Fruit fly (Drosophila melanogaster) whole organism, embryonic: ENCODE results near the gene fit.
A peak's percentile ranks its signal among the peaks of the same experiment; 100 is the strongest.

Experiments
- CG1024 ChIP-seq: fragments of 200-800 bp; sonication (Bioruptor generic); IDR thresholded peaks from 2 replicates; pipeline ENCODE4 v1.3.6; 2022; ENCODE audit warnings: missing biosample characterization, missing genetic modification characterization
- CG11696 ChIP-seq: fragments of 200-800 bp; sonication (Bioruptor generic); IDR thresholded peaks from 2 replicates; pipeline ENCODE4 v1.3.6; 2022; ENCODE audit warnings: missing biosample characterization, missing genetic modification characterization
- CG11723 ChIP-seq: fragments of 200-800 bp; sonication (Bioruptor generic); optimal IDR thresholded peaks from 2 replicates; lab custom pipeline; 2017; ENCODE audit warnings: missing biosample characterization, mild to moderate bottlenecking, missing genetic modification characterization
- CG12769 ChIP-seq: fragments of 200-800 bp; sonication (Bioruptor generic); optimal IDR thresholded peaks from 2 replicates; lab custom pipeline; 2019; ENCODE audit warnings: missing biosample characterization, mild to moderate bottlenecking, missing genetic modification characterization, moderate library complexity
- CG14965 ChIP-seq: fragments of 200-800 bp; sonication (Bioruptor generic); optimal IDR thresholded peaks from 2 replicates; lab custom pipeline; 2016; ENCODE audit warnings: missing biosample characterization, missing genetic modification characterization, borderline replicate concordance
- CG15514 ChIP-seq: fragments of 200-800 bp; sonication (Bioruptor generic); optimal IDR thresholded peaks from 3 replicates; lab custom pipeline; 2017; ENCODE audit warnings: missing biosample characterization, missing genetic modification characterization, mild to moderate bottlenecking, moderate library complexity, missing genetic modification reagents
- CG15601 ChIP-seq: fragments of 200-800 bp; sonication (Bioruptor generic); optimal IDR thresholded peaks from 3 replicates; lab custom pipeline; 2019; ENCODE audit warnings: missing biosample characterization, mild to moderate bottlenecking, missing genetic modification characterization, moderate library complexity
- CG17612 ChIP-seq: fragments of 200-800 bp; sonication (Bioruptor generic); IDR thresholded peaks from 2 replicates; pipeline ENCODE4 v1.3.6; 2022; ENCODE audit warnings: missing biosample characterization, missing genetic modification characterization
- CG1832 ChIP-seq: fragments of 200-800 bp; sonication (Bioruptor generic); optimal IDR thresholded peaks from 2 replicates; lab custom pipeline; 2017; ENCODE audit warnings: missing biosample characterization, mild to moderate bottlenecking, missing genetic modification characterization, inconsistent platforms
- CG2199 ChIP-seq: fragments of 200-800 bp; sonication (Bioruptor generic); IDR thresholded peaks from 3 replicates; pipeline ENCODE4 v1.3.6; 2022; ENCODE audit warnings: missing biosample characterization, missing genetic modification characterization
- CG2202 ChIP-seq: fragments of 200-800 bp; sonication (Bioruptor generic); optimal IDR thresholded peaks from 2 replicates; lab custom pipeline; 2018; ENCODE audit warnings: missing biosample characterization, mild to moderate bottlenecking, missing genetic modification characterization
- CG30403 ChIP-seq: fragments of 200-800 bp; sonication (Bioruptor generic); optimal IDR thresholded peaks from 3 replicates; lab custom pipeline; 2016; ENCODE audit warnings: missing biosample characterization, missing genetic modification characterization
- CG3407 ChIP-seq: fragments of 200-800 bp; sonication (Bioruptor generic); optimal IDR thresholded peaks from 2 replicates; lab custom pipeline; 2018; ENCODE audit warnings: missing biosample characterization, mild to moderate bottlenecking, missing genetic modification characterization
- CG34376 ChIP-seq: fragments of 200-800 bp; sonication (Bioruptor generic); optimal IDR thresholded peaks from 2 replicates; lab custom pipeline; 2018; ENCODE audit warnings: missing biosample characterization, mild to moderate bottlenecking, missing genetic modification characterization
- CG3726 ChIP-seq: fragments of 200-800 bp; sonication (Bioruptor generic); IDR thresholded peaks from 3 replicates; pipeline ENCODE4, ENCODE4 v1.3.6; 2022; ENCODE audit warnings: missing biosample characterization, missing genetic modification characterization
- CG7357 ChIP-seq: fragments of 200-800 bp; sonication (Bioruptor generic); IDR thresholded peaks from 3 replicates; pipeline ENCODE4 v1.3.6; 2022; ENCODE audit warnings: missing biosample characterization, missing genetic modification characterization
- CG8281 ChIP-seq: fragments of 200-800 bp; sonication (Bioruptor generic); optimal IDR thresholded peaks from 2 replicates; lab custom pipeline; 2018; ENCODE audit warnings: missing biosample characterization, mild to moderate bottlenecking, missing genetic modification characterization, moderate library complexity
- CG8478 ChIP-seq: fragments of >200 bp; optimal IDR thresholded peaks from 2 replicates; lab custom pipeline; 2018
- CG8765 ChIP-seq: fragments of 200-800 bp; sonication (Bioruptor generic); IDR thresholded peaks from 2 replicates; pipeline ENCODE4 v1.3.6; 2022; ENCODE audit warnings: missing biosample characterization, missing genetic modification characterization
- CG9727 ChIP-seq: fragments of 200-800 bp; sonication (Bioruptor generic); optimal IDR thresholded peaks from 3 replicates; lab custom pipeline; 2017; ENCODE audit warnings: missing biosample characterization, mild to moderate bottlenecking, missing genetic modification characterization
- CHES-1-like ChIP-seq: fragments of 200-800 bp; sonication (Bioruptor generic); optimal IDR thresholded peaks from 2 replicates; lab custom pipeline; 2016; ENCODE audit warnings: missing biosample characterization, missing genetic modification characterization
- D19B ChIP-seq: fragments of 200-800 bp; sonication (Bioruptor generic); optimal IDR thresholded peaks from 2 replicates; lab custom pipeline; 2017; ENCODE audit warnings: missing biosample characterization, mild to moderate bottlenecking, missing genetic modification characterization
- Dek ChIP-seq: fragments of 200-800 bp; sonication (Bioruptor generic); optimal IDR thresholded peaks from 3 replicates; lab custom pipeline; 2019; ENCODE audit warnings: missing biosample characterization, mild to moderate bottlenecking, missing genetic modification characterization, moderate library complexity
- Doc3 ChIP-seq: fragments of 200-800 bp; sonication (Bioruptor generic); IDR thresholded peaks from 3 replicates; pipeline ENCODE4 v1.3.6; 2022; ENCODE audit warnings: missing biosample characterization, missing genetic modification characterization; ENCODE audit not compliant: partially characterized antibody
- Hr51 ChIP-seq, 2 experiments: fragments of 200-800 bp; sonication (Bioruptor generic); optimal IDR thresholded peaks; 2 replicates in 1 of 2; 3 replicates in 1 of 2; lab custom pipeline; 2016 to 2018; ENCODE audit warnings: missing biosample characterization in 2 of 2, missing genetic modification characterization in 2 of 2, mild to moderate bottlenecking in 1 of 2, moderate library complexity in 1 of 2
- Lim3 ChIP-seq: fragments of 200-800 bp; sonication (Bioruptor generic); IDR thresholded peaks from 2 replicates; pipeline ENCODE4 v1.3.6; 2022; ENCODE audit warnings: missing biosample characterization, missing genetic modification characterization
- MTF-1 ChIP-seq: fragments of 200-800 bp; sonication (Bioruptor generic); optimal IDR thresholded peaks from 2 replicates; lab custom pipeline; 2018; ENCODE audit warnings: missing biosample characterization, mild to moderate bottlenecking, missing genetic modification characterization, borderline replicate concordance
- Rx ChIP-seq: fragments of 200-800 bp; sonication (Bioruptor generic); IDR thresholded peaks from 2 replicates; pipeline ENCODE4 v1.3.6; 2022; ENCODE audit warnings: missing biosample characterization, missing genetic modification characterization
- Side ChIP-seq: fragments of 200-800 bp; sonication (Bioruptor generic); optimal IDR thresholded peaks from 2 replicates; lab custom pipeline; 2016; ENCODE audit warnings: missing biosample characterization, missing genetic modification characterization
- Six4 ChIP-seq: fragments of 200-800 bp; sonication (Bioruptor generic); optimal IDR thresholded peaks from 2 replicates; lab custom pipeline; 2016; ENCODE audit warnings: missing biosample characterization, missing genetic modification characterization
- Ssrp ChIP-seq: fragments of 200-800 bp; sonication (Bioruptor generic); optimal IDR thresholded peaks from 2 replicates; lab custom pipeline; 2018; ENCODE audit warnings: missing biosample characterization, mild to moderate bottlenecking, missing genetic modification characterization, moderate library complexity
- Vsx1 ChIP-seq: fragments of 200-800 bp; sonication (Bioruptor generic); optimal IDR thresholded peaks from 2 replicates; lab custom pipeline; 2017; ENCODE audit warnings: missing biosample characterization, mild to moderate bottlenecking, missing genetic modification characterization, missing genetic modification reagents
- YL-1 ChIP-seq: fragments of 200-800 bp; sonication (Bioruptor generic); optimal IDR thresholded peaks from 3 replicates; lab custom pipeline; 2017; ENCODE audit warnings: missing biosample characterization, mild to moderate bottlenecking, missing genetic modification characterization
- ap ChIP-seq: fragments of 200-800 bp; sonication (Bioruptor generic); IDR thresholded peaks from 2 replicates; pipeline ENCODE4 v1.3.6; 2022; ENCODE audit warnings: missing biosample characterization, missing genetic modification characterization
- btn ChIP-seq: fragments of 200-800 bp; sonication (Bioruptor generic); optimal IDR thresholded peaks from 2 replicates; lab custom pipeline; 2016; ENCODE audit warnings: missing biosample characterization, missing genetic modification characterization
- danr ChIP-seq: fragments of 200-800 bp; sonication (Bioruptor generic); IDR thresholded peaks from 2 replicates; pipeline ENCODE4 v1.3.6; 2022; ENCODE audit warnings: missing biosample characterization, missing genetic modification characterization
- fd102C ChIP-seq: fragments of 200-800 bp; sonication (Bioruptor generic); optimal IDR thresholded peaks from 2 replicates; lab custom pipeline; 2018; ENCODE audit warnings: missing biosample characterization, mild to moderate bottlenecking, missing genetic modification characterization, moderate library complexity
- ftz-f1 ChIP-seq: fragments of 200-800 bp; sonication (Bioruptor generic); optimal IDR thresholded peaks from 2 replicates; lab custom pipeline; 2016; ENCODE audit warnings: missing biosample characterization, missing genetic modification characterization
- gsb ChIP-seq: fragments of 200-800 bp; sonication (Bioruptor generic); IDR thresholded peaks from 2 replicates; pipeline ENCODE4 v1.3.6; 2022; ENCODE audit warnings: missing biosample characterization, missing genetic modification characterization
- ham ChIP-seq: fragments of 200-800 bp; sonication (Bioruptor generic); IDR thresholded peaks from 2 replicates; pipeline ENCODE4 v1.3.6; 2022; ENCODE audit warnings: missing biosample characterization, missing genetic modification characterization
- hbn ChIP-seq: fragments of 200-800 bp; sonication (Bioruptor generic); IDR thresholded peaks from 2 replicates; pipeline ENCODE4 v1.3.6; 2022; ENCODE audit warnings: missing biosample characterization, missing genetic modification characterization; ENCODE audit not compliant: partially characterized antibody
- mam ChIP-seq: fragments of 200-800 bp; sonication (Bioruptor generic); optimal IDR thresholded peaks from 3 replicates; lab custom pipeline; 2016; ENCODE audit warnings: missing biosample characterization, missing genetic modification characterization
- nau ChIP-seq: fragments of 200-800 bp; sonication (Bioruptor generic); optimal IDR thresholded peaks from 3 replicates; lab custom pipeline; 2017; ENCODE audit warnings: missing biosample characterization, mild to moderate bottlenecking, missing genetic modification characterization, missing genetic modification reagents
- nerfin-1 ChIP-seq: fragments of 200-800 bp; sonication (Bioruptor generic); optimal IDR thresholded peaks from 3 replicates; lab custom pipeline; 2019; ENCODE audit warnings: missing biosample characterization, mild to moderate bottlenecking, missing genetic modification characterization, moderate library complexity
- oc ChIP-seq: fragments of 200-800 bp; sonication (Bioruptor generic); optimal IDR thresholded peaks from 2 replicates; lab custom pipeline; 2018; ENCODE audit warnings: missing biosample characterization, mild to moderate bottlenecking, missing genetic modification characterization, moderate library complexity
- sens-2 ChIP-seq: fragments of 200-800 bp; sonication (Bioruptor generic); IDR thresholded peaks from 2 replicates; pipeline ENCODE4 v1.3.6; 2022; ENCODE audit warnings: missing biosample characterization, missing genetic modification characterization
- shn ChIP-seq: fragments of 200-800 bp; sonication (Bioruptor generic); optimal IDR thresholded peaks from 3 replicates; lab custom pipeline; 2016; ENCODE audit warnings: missing biosample characterization, missing genetic modification characterization
- slp2 ChIP-seq: fragments of 200-800 bp; sonication (Bioruptor generic); optimal IDR thresholded peaks from 2 replicates; lab custom pipeline; 2016; ENCODE audit warnings: missing biosample characterization, missing genetic modification characterization
- sna ChIP-seq: fragments of 200-800 bp; sonication (Bioruptor generic); IDR thresholded peaks from 2 replicates; pipeline ENCODE4 v1.3.6; 2022; ENCODE audit warnings: missing biosample characterization, missing genetic modification characterization; ENCODE audit not compliant: partially characterized antibody
- sr ChIP-seq: fragments of 200-800 bp; sonication (Bioruptor generic); IDR thresholded peaks from 3 replicates; pipeline ENCODE4 v1.3.6; 2022; ENCODE audit warnings: missing biosample characterization, missing genetic modification characterization
- stwl ChIP-seq: fragments of 200-800 bp; sonication (Bioruptor generic); optimal IDR thresholded peaks from 3 replicates; lab custom pipeline; 2018; ENCODE audit warnings: missing biosample characterization, mild to moderate bottlenecking, missing genetic modification characterization, moderate library complexity
- usp ChIP-seq: fragments of >200 bp; optimal IDR thresholded peaks from 2 replicates; lab custom pipeline; 2017; ENCODE audit warnings: missing biosample characterization, missing genetic modification characterization

Gene fit

DNA sequence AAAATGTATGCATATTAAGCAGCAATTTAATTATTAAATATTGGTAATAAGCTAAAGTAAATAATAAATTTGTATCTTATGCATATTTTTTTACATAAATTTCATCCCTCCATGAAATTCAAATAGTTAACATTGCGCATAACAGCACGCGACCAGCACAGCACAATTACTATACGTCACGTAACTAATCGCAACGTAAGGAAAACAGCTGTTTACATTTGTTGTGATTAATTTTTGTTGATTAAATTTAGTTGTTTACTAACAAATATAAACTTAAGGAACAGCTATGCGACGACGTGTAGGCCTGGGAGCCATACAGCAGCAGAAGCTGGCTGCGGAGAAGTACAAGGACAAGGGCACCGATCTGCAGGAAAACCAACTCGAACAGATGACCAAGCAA, 19.3 kb downstream of the fit start, which contains the start of gene lsn (continued):
- no peak for TF ChIP-seq ftz-f1 (GFP tag; lab: Kevin White, UChicago)
- TF ChIP-seq CG2199 (GFP tag; lab: Robert Waterston, UW): no peak
- no peak for TF ChIP-seq CG9727 (GFP tag; lab: Kevin White, UChicago)
- no peak for TF ChIP-seq Side (GFP tag; lab: Kevin White, UChicago)
- TF ChIP-seq CG11696 (GFP tag; lab: Robert Waterston, UW): no peak
- TF ChIP-seq CG34376 (GFP tag; lab: Kevin White, UChicago): peak; percentile 37
- TF ChIP-seq danr (GFP tag; lab: Robert Waterston, UW): no peak
- peak; percentile 51 for TF ChIP-seq CG15514 (GFP tag; lab: Kevin White, UChicago)
- TF ChIP-seq CG30403 (GFP tag; lab: Kevin White, UChicago): no peak
- TF ChIP-seq CG12769 (tag; lab: Kevin White, UChicago): peak; percentile 41
- TF ChIP-seq oc (tag; lab: Kevin White, UChicago): peak; percentile 8
- TF ChIP-seq Six4 (GFP tag; lab: Kevin White, UChicago): no peak
- no peak for TF ChIP-seq D19B (GFP tag; lab: Kevin White, UChicago)
- peak; percentile 59 for TF ChIP-seq CG15601
- TF ChIP-seq shn (GFP tag; lab: Kevin White, UChicago): no peak
- TF ChIP-seq CG2202 (tag; lab: Kevin White, UChicago): peak; percentile 51
- no peak for TF ChIP-seq sens-2
- peak; percentile 35 for TF ChIP-seq nau (GFP tag; lab: Kevin White, UChicago)
- TF ChIP-seq CHES-1-like (GFP tag; lab: Kevin White, UChicago): no peak
- no peak for TF ChIP-seq fd102C (GFP tag; lab: Kevin White, UChicago)
- no peak for TF ChIP-seq mam (GFP tag; lab: Kevin White, UChicago)
- TF ChIP-seq Vsx1 (GFP tag; lab: Kevin White, UChicago): peak; percentile 31
- TF ChIP-seq stwl (tag; lab: Kevin White, UChicago): peak; percentile 8
- no peak for TF ChIP-seq CG3726 (GFP tag; lab: Robert Waterston, UW)
- no peak for TF ChIP-seq Dek (tag; lab: Kevin White, UChicago)
- TF ChIP-seq gsb (GFP tag; lab: Robert Waterston, UW): no peak
- TF ChIP-seq nerfin-1 (tag; lab: Kevin White, UChicago): peak; percentile 20
- no peak for TF ChIP-seq ap (GFP tag; lab: Robert Waterston, UW)
- no peak for TF ChIP-seq ham
- no peak for TF ChIP-seq Hr51 (GFP tag; optimal IDR thresholded peaks at IDR 0.05; lab: Kevin White, UChicago)
- TF ChIP-seq CG1832 (GFP tag; lab: Kevin White, UChicago): no peak
- TF ChIP-seq CG8281 (tag; lab: Kevin White, UChicago): no peak
- no peak for TF ChIP-seq CG7357 (GFP tag; lab: Robert Waterston, UW)
- TF ChIP-seq YL-1: peak; percentile 1
- no peak for TF ChIP-seq Rx (GFP tag; lab: Robert Waterston, UW)
- no peak for TF ChIP-seq CG8765
- no peak for TF ChIP-seq MTF-1 (GFP tag; lab: Kevin White, UChicago)
- TF ChIP-seq CG3407 (GFP tag; lab: Kevin White, UChicago): peak; percentile 9
- TF ChIP-seq slp2 (GFP tag; lab: Kevin White, UChicago): no peak
- TF ChIP-seq CG17612 (GFP tag; lab: Robert Waterston, UW): no peak
- no peak for TF ChIP-seq Doc3 (GFP tag; lab: Robert Waterston, UW)
- TF ChIP-seq CG1024 (GFP tag; lab: Robert Waterston, UW): no peak
- 0 out of 2 replicates have a peak, but pooled peaks have one; percentile 20 for TF ChIP-seq sna (GFP tag; lab: Robert Waterston, UW)
- no peak for TF ChIP-seq CG14965 (GFP tag; lab: Kevin White, UChicago)
- no peak for TF ChIP-seq Lim3
- TF ChIP-seq btn (GFP tag; lab: Kevin White, UChicago): no peak
- no peak for TF ChIP-seq hbn (GFP tag; lab: Robert Waterston, UW)
- TF ChIP-seq CG11723 (GFP tag; lab: Kevin White, UChicago): no peak
- no peak for TF ChIP-seq CG8478
- no peak for TF ChIP-seq usp (GFP tag; lab: Kevin White, UChicago)
- TF ChIP-seq Ssrp (tag; lab: Kevin White, UChicago): no peak
- no peak for TF ChIP-seq sr
